Fruit fly (Drosophila melanogaster) whole organism, embryonic: Measurements from ENCODE around the gene SmydA-2.

Source experiments
- B-H2 ChIP-seq: fragments of 200-800 bp; sonication (Bioruptor generic); optimal IDR thresholded peaks from 2 replicates; lab custom pipeline; 2018; ENCODE audit warnings: missing biosample characterization, mild to moderate bottlenecking, missing genetic modification characterization
- CG10366 ChIP-seq: fragments of 200-800 bp; sonication (Bioruptor generic); IDR thresholded peaks from 2 replicates; pipeline ENCODE4 v1.3.6; 2022; ENCODE audit warnings: missing biosample characterization, missing genetic modification characterization
- CG10979 ChIP-seq: fragments of 200-800 bp; sonication (Bioruptor generic); optimal IDR thresholded peaks from 2 replicates; lab custom pipeline; 2018; ENCODE audit warnings: missing biosample characterization, mild to moderate bottlenecking, missing genetic modification characterization, moderate library complexity
- CG11504 ChIP-seq: fragments of 200-800 bp; sonication (Bioruptor generic); optimal IDR thresholded peaks from 3 replicates; lab custom pipeline; 2019; ENCODE audit warnings: missing biosample characterization, mild to moderate bottlenecking, missing genetic modification characterization, moderate library complexity
- CG12769 ChIP-seq: fragments of 200-800 bp; sonication (Bioruptor generic); optimal IDR thresholded peaks from 2 replicates; lab custom pipeline; 2019; ENCODE audit warnings: missing biosample characterization, mild to moderate bottlenecking, missing genetic modification characterization, moderate library complexity
- CG14441 ChIP-seq: fragments of 200-800 bp; sonication (Bioruptor generic); IDR thresholded peaks from 2 replicates; pipeline ENCODE4 v1.3.6; 2022; ENCODE audit warnings: missing biosample characterization, missing genetic modification characterization
- CG14667 ChIP-seq: fragments of 200-800 bp; sonication (Bioruptor generic); IDR thresholded peaks from 2 replicates; pipeline ENCODE4 v1.3.6; 2022; ENCODE audit warnings: missing biosample characterization, missing genetic modification characterization
- CG14860 ChIP-seq: fragments of 200-800 bp; sonication (Bioruptor generic); IDR thresholded peaks from 3 replicates; pipeline ENCODE4 v1.3.6; 2022; ENCODE audit warnings: missing biosample characterization, missing genetic modification characterization; ENCODE audit not compliant: partially characterized antibody
- CG15696 ChIP-seq: fragments of 200-800 bp; sonication (Bioruptor generic); optimal IDR thresholded peaks from 2 replicates; lab custom pipeline; 2019; ENCODE audit warnings: missing biosample characterization, mild to moderate bottlenecking, missing genetic modification characterization, moderate library complexity
- CG18262 ChIP-seq: fragments of 200-800 bp; optimal IDR thresholded peaks from 3 replicates; lab custom pipeline; 2019; ENCODE audit warnings: missing biosample characterization, mild to moderate bottlenecking, missing genetic modification characterization, moderate library complexity
- CG2202 ChIP-seq: fragments of 200-800 bp; sonication (Bioruptor generic); optimal IDR thresholded peaks from 2 replicates; lab custom pipeline; 2018; ENCODE audit warnings: missing biosample characterization, mild to moderate bottlenecking, missing genetic modification characterization
- CG30403 ChIP-seq: fragments of 200-800 bp; sonication (Bioruptor generic); optimal IDR thresholded peaks from 3 replicates; lab custom pipeline; 2016; ENCODE audit warnings: missing biosample characterization, missing genetic modification characterization
- CG4404 ChIP-seq: fragments of 200-800 bp; sonication (Bioruptor generic); IDR thresholded peaks from 2 replicates; pipeline ENCODE4 v1.3.6; 2022; ENCODE audit warnings: missing biosample characterization, missing genetic modification characterization
- CG8924 ChIP-seq: fragments of 200-800 bp; optimal IDR thresholded peaks from 3 replicates; lab custom pipeline; 2019; ENCODE audit warnings: missing biosample characterization, mild to moderate bottlenecking, missing genetic modification characterization, moderate library complexity
- CG8944 ChIP-seq: fragments of 200-800 bp; sonication (Bioruptor generic); optimal IDR thresholded peaks from 3 replicates; lab custom pipeline; 2016; ENCODE audit warnings: missing biosample characterization, missing genetic modification characterization
- Drgx ChIP-seq: fragments of 200-800 bp; sonication (Bioruptor generic); IDR thresholded peaks from 2 replicates; pipeline ENCODE4 v1.3.6; 2022; ENCODE audit warnings: missing biosample characterization, missing genetic modification characterization
- HHEX ChIP-seq: fragments of 200-800 bp; sonication (Bioruptor generic); optimal IDR thresholded peaks from 3 replicates; lab custom pipeline; 2017; ENCODE audit warnings: missing biosample characterization, mild to moderate bottlenecking, missing genetic modification characterization, missing genetic modification reagents
- HLH4C ChIP-seq: fragments of 200-800 bp; sonication (Bioruptor generic); IDR thresholded peaks from 3 replicates; pipeline ENCODE4 v1.3.6; 2022; ENCODE audit warnings: missing biosample characterization, missing genetic modification characterization; ENCODE audit not compliant: partially characterized antibody
- Hr39 ChIP-seq: fragments of >200 bp; optimal IDR thresholded peaks from 2 replicates; lab custom pipeline; 2017
- Lhr ChIP-seq: fragments of 200-800 bp; sonication (Bioruptor generic); optimal IDR thresholded peaks from 3 replicates; lab custom pipeline; 2017; ENCODE audit warnings: mild to moderate bottlenecking, missing biosample characterization, missing genetic modification reagents, missing genetic modification characterization
- Meics ChIP-seq: fragments of 200-800 bp; sonication (Bioruptor generic); optimal IDR thresholded peaks from 2 replicates; lab custom pipeline; 2017; ENCODE audit warnings: missing biosample characterization, mild to moderate bottlenecking, missing genetic modification characterization
- Opbp ChIP-seq: fragments of 200-800 bp; sonication (Bioruptor generic); IDR thresholded peaks from 3 replicates; pipeline ENCODE4 v1.3.6; 2022; ENCODE audit warnings: missing biosample characterization, missing genetic modification characterization; ENCODE audit not compliant: partially characterized antibody
- Ravus ChIP-seq: fragments of 200-800 bp; sonication (Bioruptor generic); IDR thresholded peaks from 2 replicates; pipeline ENCODE4 v1.3.6; 2022; ENCODE audit warnings: missing biosample characterization, missing genetic modification characterization
- Sin3A ChIP-seq: fragments of >200 bp; optimal IDR thresholded peaks from 2 replicates; lab custom pipeline; 2018
- Six4 ChIP-seq: fragments of 200-800 bp; sonication (Bioruptor generic); optimal IDR thresholded peaks from 2 replicates; lab custom pipeline; 2016; ENCODE audit warnings: missing biosample characterization, missing genetic modification characterization
- Sox100B ChIP-seq: fragments of 200-800 bp; sonication (Bioruptor generic); optimal IDR thresholded peaks from 3 replicates; lab custom pipeline; 2018; ENCODE audit warnings: missing biosample characterization, mild to moderate bottlenecking, missing genetic modification characterization
- Sry-β ChIP-seq: fragments of 200-800 bp; sonication (Bioruptor generic); optimal IDR thresholded peaks from 2 replicates; lab custom pipeline; 2018; ENCODE audit warnings: missing biosample characterization, mild to moderate bottlenecking, missing genetic modification characterization, moderate library complexity
- Taf1 ChIP-seq: fragments of 200-800 bp; sonication (Bioruptor generic); IDR thresholded peaks from 2 replicates; pipeline ENCODE4 v1.3.6; 2022; ENCODE audit warnings: missing biosample characterization, missing genetic modification characterization
- Xbp1 ChIP-seq: fragments of 200-800 bp; sonication (Bioruptor generic); optimal IDR thresholded peaks from 3 replicates; lab custom pipeline; 2016; ENCODE audit warnings: missing biosample characterization, mild to moderate bottlenecking, missing genetic modification characterization
- amos ChIP-seq: fragments of 200-800 bp; sonication (Bioruptor generic); IDR thresholded peaks from 2 replicates; pipeline ENCODE4 v1.3.6; 2022; ENCODE audit warnings: missing biosample characterization, missing genetic modification characterization; ENCODE audit not compliant: partially characterized antibody
- cad ChIP-seq: fragments of >200 bp; optimal IDR thresholded peaks from 2 replicates; lab custom pipeline; 2017; ENCODE audit warnings: missing biosample characterization, missing genetic modification characterization
- croc ChIP-seq: fragments of 200-800 bp; sonication (Bioruptor generic); conservative IDR thresholded peaks from 3 replicates; pipeline ENCODE4 v1.3.6; 2022; ENCODE audit warnings: missing biosample characterization, missing genetic modification characterization
- dysf ChIP-seq: fragments of 200-800 bp; sonication (Bioruptor generic); IDR thresholded peaks from 3 replicates; pipeline ENCODE4 v1.3.6; 2022; ENCODE audit warnings: missing biosample characterization, missing genetic modification characterization
- fd96Cb ChIP-seq: fragments of 200-800 bp; sonication (Bioruptor generic); optimal IDR thresholded peaks from 2 replicates; lab custom pipeline; 2018; ENCODE audit warnings: missing biosample characterization, mild to moderate bottlenecking, missing genetic modification characterization, moderate library complexity
- kah ChIP-seq: fragments of 200-800 bp; sonication (Bioruptor generic); optimal IDR thresholded peaks from 2 replicates; lab custom pipeline; 2018; ENCODE audit warnings: missing biosample characterization, mild to moderate bottlenecking, missing genetic modification characterization
- klu ChIP-seq: fragments of 200-800 bp; sonication (Bioruptor generic); IDR thresholded peaks from 2 replicates; pipeline ENCODE4 v1.3.6; 2022; ENCODE audit warnings: missing biosample characterization, missing genetic modification characterization
- nau ChIP-seq: fragments of 200-800 bp; sonication (Bioruptor generic); optimal IDR thresholded peaks from 3 replicates; lab custom pipeline; 2017; ENCODE audit warnings: missing biosample characterization, mild to moderate bottlenecking, missing genetic modification characterization, missing genetic modification reagents
- p53 ChIP-seq: fragments of 200-800 bp; sonication (Bioruptor generic); optimal IDR thresholded peaks from 2 replicates; lab custom pipeline; 2016; ENCODE audit warnings: missing biosample characterization, missing genetic modification characterization
- repo ChIP-seq: fragments of 200-800 bp; sonication (Bioruptor generic); optimal IDR thresholded peaks from 2 replicates; lab custom pipeline; 2016; ENCODE audit warnings: missing biosample characterization, missing genetic modification characterization
- run ChIP-seq: fragments of 200-800 bp; sonication (Bioruptor generic); optimal IDR thresholded peaks from 3 replicates; lab custom pipeline; 2018; ENCODE audit warnings: missing biosample characterization, mild to moderate bottlenecking, missing genetic modification characterization
- schlank ChIP-seq: fragments of 200-800 bp; sonication (Bioruptor generic); optimal IDR thresholded peaks from 2 replicates; lab custom pipeline; 2018; ENCODE audit warnings: missing biosample characterization, mild to moderate bottlenecking, missing genetic modification characterization
- sens ChIP-seq: fragments of 200-800 bp; sonication (Bioruptor generic); peaks from one replicate; lab custom pipeline; 2016; ENCODE audit warnings: missing biosample characterization, missing genetic modification characterization
- sim ChIP-seq: fragments of 200-800 bp; sonication (Bioruptor generic); IDR thresholded peaks from 2 replicates; pipeline ENCODE4 v1.3.6; 2022; ENCODE audit warnings: missing biosample characterization, missing genetic modification characterization
- sisA ChIP-seq: fragments of 200-800 bp; sonication (Bioruptor generic); IDR thresholded peaks from 2 replicates; pipeline ENCODE4 v1.3.6; 2022; ENCODE audit warnings: missing biosample characterization, missing genetic modification characterization
- so ChIP-seq: fragments of 200-800 bp; sonication (Bioruptor generic); IDR thresholded peaks from 3 replicates; pipeline ENCODE4 v1.3.6; 2022; ENCODE audit warnings: missing biosample characterization, missing genetic modification characterization
- sqz ChIP-seq: fragments of 200-800 bp; sonication (Bioruptor generic); optimal IDR thresholded peaks from 3 replicates; lab custom pipeline; 2018; ENCODE audit warnings: missing biosample characterization, mild to moderate bottlenecking, missing genetic modification characterization
- tap ChIP-seq: fragments of 200-800 bp; optimal IDR thresholded peaks from 3 replicates; lab custom pipeline; 2019; ENCODE audit warnings: missing biosample characterization, mild to moderate bottlenecking, missing genetic modification characterization, moderate library complexity
- trem ChIP-seq: fragments of 200-800 bp; optimal IDR thresholded peaks from 3 replicates; lab custom pipeline; 2019; ENCODE audit warnings: missing biosample characterization, mild to moderate bottlenecking, missing genetic modification characterization, moderate library complexity
- tup ChIP-seq: fragments of 200-800 bp; sonication (Bioruptor generic); optimal IDR thresholded peaks from 2 replicates; lab custom pipeline; 2016; ENCODE audit warnings: missing biosample characterization, mild to moderate bottlenecking, missing genetic modification characterization, moderate library complexity
- unc-4 ChIP-seq: fragments of 200-800 bp; sonication (Bioruptor generic); IDR thresholded peaks from 2 replicates; pipeline ENCODE4 v1.3.6; 2022; ENCODE audit warnings: missing biosample characterization, missing genetic modification characterization; ENCODE audit not compliant: partially characterized antibody

The SmydA-2 gene

dm6 chr3L:18996030-18996773, 6.8 kb downstream of the SmydA-2 start (continued):
- TF ChIP-seq sim: 0 out of 2 replicates have a peak, but pooled peaks have one; percentile 48
- peak; percentile 70 for TF ChIP-seq CG18262 (tag; lab: Kevin White, UChicago)
- TF ChIP-seq Six4 (GFP tag; lab: Kevin White, UChicago): peak; percentile 24
- TF ChIP-seq HHEX (GFP tag; lab: Kevin White, UChicago): peak; percentile 57
- no peak for TF ChIP-seq sqz (GFP tag; lab: Kevin White, UChicago)
- no peak for TF ChIP-seq run
- no peak for TF ChIP-seq B-H2 (GFP tag; lab: Kevin White, UChicago)
- TF ChIP-seq unc-4 (GFP tag; lab: Robert Waterston, UW): 0 out of 2 replicates have a peak, but pooled peaks have one; percentile 40
- TF ChIP-seq tup (GFP tag; lab: Kevin White, UChicago): peak; percentile 29
- TF ChIP-seq nau (GFP tag; lab: Kevin White, UChicago): no peak
- TF ChIP-seq schlank: peak; percentile 63
- TF ChIP-seq CG4404 (GFP tag; lab: Robert Waterston, UW): peak; percentile 38; the same call in 1 of the 2 replicates
- no peak for TF ChIP-seq Lhr
- TF ChIP-seq Sry-β (GFP tag; lab: Kevin White, UChicago): no peak
- peak; percentile 39 for TF ChIP-seq CG10979 (tag; lab: Kevin White, UChicago)
- no peak for TF ChIP-seq kah
- no peak for TF ChIP-seq Opbp (GFP tag; lab: Robert Waterston, UW)
- no peak for TF ChIP-seq HLH4C (GFP tag; lab: Robert Waterston, UW)
- 0 out of 3 replicates have a peak, but pooled peaks have one; percentile 6 for TF ChIP-seq so (GFP tag; lab: Robert Waterston, UW)
- no peak for TF ChIP-seq Hr39 (lab: Kevin White, UChicago)
- peak; percentile 36; the same call in 1 of the 2 replicates for TF ChIP-seq amos
- peak; percentile 58 for TF ChIP-seq CG10366 (GFP tag; lab: Robert Waterston, UW)
- TF ChIP-seq Meics: peak; percentile 89
- no peak for TF ChIP-seq cad (GFP tag; lab: Kevin White, UChicago)
- peak; percentile 65 for TF ChIP-seq Xbp1 (GFP tag; lab: Kevin White, UChicago)
- TF ChIP-seq CG30403 (GFP tag; lab: Kevin White, UChicago): peak; percentile 87
- TF ChIP-seq trem (tag; lab: Kevin White, UChicago): no peak
- TF ChIP-seq CG14860 (GFP tag; lab: Robert Waterston, UW): no peak
- TF ChIP-seq klu (GFP tag; lab: Robert Waterston, UW): peak; percentile 73
- peak; percentile 94 for TF ChIP-seq sens
- TF ChIP-seq sisA (GFP tag; lab: Robert Waterston, UW): peak; percentile 46
- TF ChIP-seq Taf1 (GFP tag; lab: Robert Waterston, UW): peak; percentile 55; the same call in 1 of the 2 replicates
- TF ChIP-seq repo (GFP tag; lab: Kevin White, UChicago): no peak
- peak; percentile 96 for TF ChIP-seq CG12769 (tag; lab: Kevin White, UChicago)
- TF ChIP-seq CG14667 (GFP tag; lab: Robert Waterston, UW): peak; percentile 38; the same call in 1 of the 2 replicates
- TF ChIP-seq tap (tag; lab: Kevin White, UChicago): peak; percentile 33
- no peak for TF ChIP-seq CG2202 (tag; lab: Kevin White, UChicago)
- TF ChIP-seq fd96Cb (tag; lab: Kevin White, UChicago): peak; percentile 52
- peak; percentile 85 for TF ChIP-seq dysf (GFP tag; lab: Robert Waterston, UW)
- peak; percentile 78 for TF ChIP-seq Sox100B
- TF ChIP-seq CG8944 (GFP tag; lab: Kevin White, UChicago): peak; percentile 28
- no peak for TF ChIP-seq CG15696 (tag; lab: Kevin White, UChicago)
- TF ChIP-seq Drgx: peak; percentile 76
- TF ChIP-seq Sin3A (lab: Kevin White, UChicago): no peak
- TF ChIP-seq CG11504: peak; percentile 74
- no peak for TF ChIP-seq Ravus (GFP tag; lab: Robert Waterston, UW)
- TF ChIP-seq p53: no peak
- TF ChIP-seq CG14441: peak; percentile 74
- peak; percentile 44; the same call in 2 of the 3 replicates for TF ChIP-seq croc (GFP tag; lab: Robert Waterston, UW)
- peak; percentile 73 for TF ChIP-seq CG8924 (tag; lab: Kevin White, UChicago)
